Fruit fly (Drosophila melanogaster) whole organism, embryonic: ENCODE data around the gene GXIVsPLA2.

Experiments
- ATbp ChIP-seq: fragments of 200-800 bp; sonication (Bioruptor generic); optimal IDR thresholded peaks from 2 replicates; lab custom pipeline; 2017; ENCODE audit warnings: missing biosample characterization, mild to moderate bottlenecking, missing genetic modification characterization, missing genetic modification reagents
- Asciz ChIP-seq: fragments of 200-800 bp; sonication (Bioruptor generic); optimal IDR thresholded peaks from 2 replicates; lab custom pipeline; 2017; ENCODE audit warnings: missing biosample characterization, mild to moderate bottlenecking, missing genetic modification characterization, missing genetic modification reagents
- Atf6 ChIP-seq: fragments of 200-800 bp; sonication (Bioruptor generic); IDR thresholded peaks from 2 replicates; pipeline ENCODE4 v1.3.6; 2022; ENCODE audit warnings: missing biosample characterization, missing genetic modification characterization
- B-H1 ChIP-seq: fragments of 200-800 bp; sonication (Bioruptor generic); IDR thresholded peaks from 3 replicates; pipeline ENCODE4 v1.3.6; 2022; ENCODE audit warnings: missing biosample characterization, missing genetic modification characterization
- C15 ChIP-seq: fragments of 200-800 bp; sonication (Bioruptor generic); IDR thresholded peaks from 3 replicates; pipeline ENCODE4 v1.3.6; 2022; ENCODE audit warnings: missing biosample characterization, missing genetic modification characterization
- CG10321 ChIP-seq: fragments of 200-800 bp; sonication (Bioruptor generic); IDR thresholded peaks from 2 replicates; pipeline ENCODE4 v1.3.6; 2022; ENCODE audit warnings: missing biosample characterization, missing genetic modification characterization
- CG10654 ChIP-seq: fragments of 200-800 bp; sonication (Bioruptor generic); optimal IDR thresholded peaks from 2 replicates; lab custom pipeline; 2016; ENCODE audit warnings: missing biosample characterization, missing genetic modification characterization
- CG12071 ChIP-seq: fragments of 200-800 bp; sonication (Bioruptor generic); optimal IDR thresholded peaks from 3 replicates; lab custom pipeline; 2018; ENCODE audit warnings: missing biosample characterization, mild to moderate bottlenecking, missing genetic modification characterization
- CG12299 ChIP-seq: fragments of 200-800 bp; sonication (Bioruptor generic); optimal IDR thresholded peaks from 2 replicates; lab custom pipeline; 2018; ENCODE audit warnings: missing biosample characterization, mild to moderate bottlenecking, missing genetic modification characterization
- CG13123 ChIP-seq: fragments of 200-800 bp; sonication (Bioruptor generic); optimal IDR thresholded peaks from 2 replicates; lab custom pipeline; 2016; ENCODE audit warnings: missing biosample characterization, missing genetic modification characterization
- CG14860 ChIP-seq: fragments of 200-800 bp; sonication (Bioruptor generic); IDR thresholded peaks from 3 replicates; pipeline ENCODE4 v1.3.6; 2022; ENCODE audit warnings: missing biosample characterization, missing genetic modification characterization; ENCODE audit not compliant: partially characterized antibody
- CG1602 ChIP-seq: fragments of 200-800 bp; sonication (Bioruptor generic); optimal IDR thresholded peaks from 3 replicates; lab custom pipeline; 2016; ENCODE audit warnings: missing biosample characterization, missing genetic modification characterization
- CG17912 ChIP-seq: fragments of 200-800 bp; sonication (Bioruptor generic); optimal IDR thresholded peaks from 2 replicates; lab custom pipeline; 2018; ENCODE audit warnings: missing biosample characterization, mild to moderate bottlenecking, missing genetic modification characterization
- CG2875 ChIP-seq: fragments of 200-800 bp; sonication (Bioruptor generic); optimal IDR thresholded peaks from 2 replicates; lab custom pipeline; 2017; ENCODE audit warnings: missing biosample characterization, mild to moderate bottlenecking, missing genetic modification characterization, missing genetic modification reagents
- CG31441 ChIP-seq: fragments of 200-800 bp; sonication (Bioruptor generic); IDR thresholded peaks from 2 replicates; pipeline ENCODE4 v1.3.6; 2022; ENCODE audit warnings: missing biosample characterization, missing genetic modification characterization
- CG32772 ChIP-seq: fragments of 200-800 bp; sonication (Bioruptor generic); IDR thresholded peaks from 2 replicates; pipeline ENCODE4 v1.3.6; 2022; ENCODE audit warnings: missing biosample characterization, missing genetic modification characterization
- CG33557 ChIP-seq: fragments of 200-800 bp; sonication (Bioruptor generic); optimal IDR thresholded peaks from 2 replicates; lab custom pipeline; 2019; ENCODE audit warnings: missing biosample characterization, mild to moderate bottlenecking, missing genetic modification characterization, moderate library complexity
- CG42726 ChIP-seq: fragments of 200-800 bp; sonication (Bioruptor generic); IDR thresholded peaks from 2 replicates; pipeline ENCODE4 v1.3.6; 2022; ENCODE audit warnings: missing biosample characterization, missing genetic modification characterization; ENCODE audit not compliant: partially characterized antibody
- CG4617 ChIP-seq: fragments of 200-800 bp; sonication (Bioruptor generic); optimal IDR thresholded peaks from 3 replicates; lab custom pipeline; 2016; ENCODE audit warnings: missing biosample characterization, missing genetic modification characterization, borderline replicate concordance
- CG6175 ChIP-seq: fragments of 200-800 bp; sonication (Bioruptor generic); IDR thresholded peaks from 3 replicates; pipeline ENCODE4 v1.3.6; 2022; ENCODE audit warnings: missing biosample characterization, missing genetic modification characterization
- Camta ChIP-seq: fragments of 200-800 bp; sonication (Bioruptor generic); optimal IDR thresholded peaks from 2 replicates; lab custom pipeline; 2016; ENCODE audit warnings: missing biosample characterization, missing genetic modification characterization
- Hr3 ChIP-seq: fragments of 200-800 bp; sonication (Bioruptor generic); optimal IDR thresholded peaks from 3 replicates; lab custom pipeline; 2016; ENCODE audit warnings: missing biosample characterization, missing genetic modification characterization
- Lpt ChIP-seq: fragments of >200 bp; optimal IDR thresholded peaks from 2 replicates; lab custom pipeline; 2018; ENCODE audit warnings: missing biosample characterization, missing genetic modification characterization
- MBD-R2 ChIP-seq: fragments of 200-800 bp; sonication (Bioruptor generic); IDR thresholded peaks from 2 replicates; pipeline ENCODE4 v1.3.6; 2022; ENCODE audit warnings: missing biosample characterization, missing genetic modification characterization
- NC2β ChIP-seq: fragments of 200-800 bp; sonication (Bioruptor generic); optimal IDR thresholded peaks from 2 replicates; lab custom pipeline; 2016; ENCODE audit warnings: missing biosample characterization, missing genetic modification characterization
- Nf-YC ChIP-seq: fragments of 200-800 bp; optimal IDR thresholded peaks from 3 replicates; lab custom pipeline; 2019; ENCODE audit warnings: missing biosample characterization, mild to moderate bottlenecking, missing genetic modification characterization, moderate library complexity
- Oli ChIP-seq: fragments of 200-800 bp; sonication (Bioruptor generic); optimal IDR thresholded peaks from 2 replicates; lab custom pipeline; 2018; ENCODE audit warnings: missing biosample characterization, mild to moderate bottlenecking, missing genetic modification characterization, moderate library complexity
- Spps ChIP-seq: fragments of 200-800 bp; sonication (Bioruptor generic); optimal IDR thresholded peaks from 2 replicates; lab custom pipeline; 2018; ENCODE audit warnings: missing biosample characterization, mild to moderate bottlenecking, missing genetic modification characterization
- Sry-β ChIP-seq: fragments of 200-800 bp; sonication (Bioruptor generic); optimal IDR thresholded peaks from 2 replicates; lab custom pipeline; 2018; ENCODE audit warnings: missing biosample characterization, mild to moderate bottlenecking, missing genetic modification characterization, moderate library complexity
- Usf ChIP-seq: fragments of 200-800 bp; sonication (Bioruptor generic); optimal IDR thresholded peaks from 2 replicates; lab custom pipeline; 2017; ENCODE audit warnings: missing genotype, missing biosample characterization, missing genetic modification characterization
- bbx ChIP-seq: fragments of 200-800 bp; sonication (Bioruptor generic); IDR thresholded peaks from 2 replicates; pipeline ENCODE4 v1.3.6; 2022; ENCODE audit warnings: missing biosample characterization, missing genetic modification characterization; ENCODE audit not compliant: partially characterized antibody
- bigmax ChIP-seq: fragments of 200-800 bp; sonication (Bioruptor generic); optimal IDR thresholded peaks from 2 replicates; lab custom pipeline; 2018; ENCODE audit warnings: missing biosample characterization, mild to moderate bottlenecking, missing genetic modification characterization
- danr ChIP-seq: fragments of 200-800 bp; sonication (Bioruptor generic); IDR thresholded peaks from 2 replicates; pipeline ENCODE4 v1.3.6; 2022; ENCODE audit warnings: missing biosample characterization, missing genetic modification characterization
- fru ChIP-seq: fragments of >200 bp; optimal IDR thresholded peaks from 2 replicates; lab custom pipeline; 2017
- h ChIP-seq: fragments of >200 bp; optimal IDR thresholded peaks from 2 replicates; lab custom pipeline; 2017
- ham ChIP-seq: fragments of 200-800 bp; sonication (Bioruptor generic); IDR thresholded peaks from 2 replicates; pipeline ENCODE4 v1.3.6; 2022; ENCODE audit warnings: missing biosample characterization, missing genetic modification characterization
- hth ChIP-seq: fragments of >200 bp; optimal IDR thresholded peaks from 2 replicates; lab custom pipeline; 2017; ENCODE audit warnings: inconsistent platforms
- nom ChIP-seq: fragments of 200-800 bp; sonication (Bioruptor generic); optimal IDR thresholded peaks from 2 replicates; lab custom pipeline; 2017; ENCODE audit warnings: missing biosample characterization, missing genetic modification characterization, mild to moderate bottlenecking, moderate library complexity, missing genetic modification reagents
- pan ChIP-seq, 4 experiments: fragments of >200 bp in 3 of 4; fragments of 200-800 bp in 1 of 4; sonication (Bioruptor generic) in 1 of 4; optimal IDR thresholded peaks in 3 of 4; IDR thresholded peaks in 1 of 4; 2 replicates each; pipeline versions ENCODE4 v1.3.6 to Lab custom; 2017 to 2022; ENCODE audit warnings: missing biosample characterization in 2 of 4, missing genetic modification characterization in 2 of 4, mixed read lengths in 1 of 4
- ranshi ChIP-seq: fragments of 200-800 bp; sonication (Bioruptor generic); IDR thresholded peaks from 2 replicates; pipeline ENCODE4 v1.3.6; 2022; ENCODE audit warnings: missing biosample characterization, missing genetic modification characterization
- sc ChIP-seq, 3 experiments: fragments of >200 bp in 2 of 3; fragments of 200-800 bp in 1 of 3; sonication (Bioruptor generic) in 1 of 3; optimal IDR thresholded peaks; 2 replicates in 2 of 3; 3 replicates in 1 of 3; lab custom pipeline; 2017; ENCODE audit warnings: mild to moderate bottlenecking in 1 of 3, missing biosample characterization in 1 of 3, missing genetic modification characterization in 1 of 3, missing genetic modification reagents in 1 of 3
- sd ChIP-seq: fragments of 200-800 bp; sonication (Bioruptor generic); optimal IDR thresholded peaks from 3 replicates; lab custom pipeline; 2018; ENCODE audit warnings: missing biosample characterization, mild to moderate bottlenecking, missing genetic modification characterization, moderate library complexity
- seq ChIP-seq: fragments of 200-800 bp; sonication (Bioruptor generic); IDR thresholded peaks from 2 replicates; pipeline ENCODE4 v1.3.6; 2022; ENCODE audit warnings: missing biosample characterization, missing genetic modification characterization
- slou ChIP-seq: fragments of 200-800 bp; sonication (Bioruptor generic); optimal IDR thresholded peaks from 3 replicates; lab custom pipeline; 2016; ENCODE audit warnings: missing biosample characterization, missing genetic modification characterization
- tap ChIP-seq: fragments of 200-800 bp; optimal IDR thresholded peaks from 3 replicates; lab custom pipeline; 2019; ENCODE audit warnings: missing biosample characterization, mild to moderate bottlenecking, missing genetic modification characterization, moderate library complexity
- ttk ChIP-seq: fragments of 200-800 bp; sonication (Bioruptor generic); IDR thresholded peaks from 2 replicates; pipeline ENCODE4 v2.1.2; 2022; ENCODE audit warnings: missing biosample characterization, missing genetic modification characterization
- tx ChIP-seq: fragments of 200-800 bp; sonication (Bioruptor generic); optimal IDR thresholded peaks from 2 replicates; lab custom pipeline; 2016; ENCODE audit warnings: missing biosample characterization, missing genetic modification characterization
- unpg ChIP-seq: fragments of 200-800 bp; sonication (Bioruptor generic); optimal IDR thresholded peaks from 3 replicates; lab custom pipeline; 2018; ENCODE audit warnings: missing biosample characterization, mild to moderate bottlenecking, missing genetic modification characterization, moderate library complexity
- usp ChIP-seq: fragments of >200 bp; optimal IDR thresholded peaks from 2 replicates; lab custom pipeline; 2017; ENCODE audit warnings: missing biosample characterization, missing genetic modification characterization
- yki ChIP-seq: fragments of >200 bp; optimal IDR thresholded peaks from 3 replicates; lab custom pipeline; 2018
- z ChIP-seq: fragments of 200-800 bp; sonication (Bioruptor generic); IDR thresholded peaks from 3 replicates; pipeline ENCODE4 v1.3.6; 2022; ENCODE audit warnings: missing biosample characterization, missing genetic modification characterization

GXIVsPLA2 gene

dm6 chr3L:16001164-16001679 is 46.3 kb downstream of the GXIVsPLA2 start (continued):
- peak; percentile 62 for TF ChIP-seq CG31441
- no peak for TF ChIP-seq Spps (tag; lab: Kevin White, UChicago)
- peak; percentile 72 for TF ChIP-seq Nf-YC (tag; lab: Kevin White, UChicago)
- TF ChIP-seq h (lab: Kevin White, UChicago) = no peak
- TF ChIP-seq B-H1 = peak; percentile 26; the same call in 2 of the 3 replicates
- peak; percentile 55 for TF ChIP-seq CG12071
- no peak for TF ChIP-seq bbx (GFP tag; lab: Robert Waterston, UW)
- TF ChIP-seq hth (lab: Kevin White, UChicago) = no peak
- TF ChIP-seq Usf (GFP tag; lab: Kevin White, UChicago) = peak; percentile 55
- peak; percentile 67 for TF ChIP-seq Camta (GFP tag; lab: Kevin White, UChicago)
- no peak for TF ChIP-seq yki (lab: Kevin White, UChicago)
- no peak for TF ChIP-seq CG33557 (GFP tag; lab: Kevin White, UChicago)
- TF ChIP-seq CG1602 = peak; percentile 51
- peak; percentile 48; the same call in 1 of the 3 replicates for TF ChIP-seq CG6175 (GFP tag; lab: Robert Waterston, UW)
- TF ChIP-seq Atf6 = peak; percentile 92
- peak; percentile 27 for TF ChIP-seq CG2875 (GFP tag; lab: Kevin White, UChicago)
- no peak for TF ChIP-seq usp
- no peak for TF ChIP-seq CG17912 (GFP tag; lab: Kevin White, UChicago)
- no peak for TF ChIP-seq Lpt (GFP tag; lab: Kevin White, UChicago)
- peak; percentile 76 for TF ChIP-seq unpg
- no peak for TF ChIP-seq nom (GFP tag; lab: Kevin White, UChicago)
- TF ChIP-seq CG42726 (GFP tag; lab: Robert Waterston, UW) = no peak
- TF ChIP-seq ttk = no peak
- TF ChIP-seq Hr3 (GFP tag; lab: Kevin White, UChicago) = peak; percentile 55
- TF ChIP-seq ATbp (GFP tag; lab: Kevin White, UChicago) = no peak
- TF ChIP-seq CG10654 = no peak
- TF ChIP-seq CG14860 (GFP tag; lab: Robert Waterston, UW) = no peak
- peak; percentile 55; the same call in 1 of the 2 replicates for TF ChIP-seq ranshi (GFP tag; lab: Robert Waterston, UW)
- TF ChIP-seq CG12299 (tag; lab: Kevin White, UChicago) = peak; percentile 68
- 0 out of 2 replicates have a peak, but pooled peaks have one; percentile 45 for TF ChIP-seq ham (GFP tag; lab: Robert Waterston, UW)
- peak; percentile 62 for TF ChIP-seq CG32772 (GFP tag; lab: Robert Waterston, UW)
- TF ChIP-seq sd (tag; lab: Kevin White, UChicago) = peak; percentile 93
- peak; percentile 3 for TF ChIP-seq CG4617 (GFP tag; lab: Kevin White, UChicago)
- TF ChIP-seq fru (lab: Kevin White, UChicago) = no peak
- TF ChIP-seq Oli = peak; percentile 81
- peak; percentile 62 for TF ChIP-seq seq
- peak; percentile 22 for TF ChIP-seq Asciz (GFP tag; lab: Kevin White, UChicago)
- TF ChIP-seq slou (GFP tag; lab: Kevin White, UChicago) = peak; percentile 39
- peak; percentile 74 for TF ChIP-seq tx (GFP tag; lab: Kevin White, UChicago)
- no peak for TF ChIP-seq Sry-β (GFP tag; lab: Kevin White, UChicago)
- peak; percentile 58 for TF ChIP-seq tap (tag; lab: Kevin White, UChicago)
- peak; percentile 40; the same call in 1 of the 2 replicates for TF ChIP-seq MBD-R2 (GFP tag; lab: Robert Waterston, UW)
- 0 out of 3 replicates have a peak, but pooled peaks have one; percentile 58 for TF ChIP-seq C15 (GFP tag; lab: Robert Waterston, UW)
- peak; percentile 61; the same call in 1 of the 2 replicates for TF ChIP-seq danr
- TF ChIP-seq NC2β (GFP tag; lab: Kevin White, UChicago) = peak; percentile 54
- TF ChIP-seq bigmax (GFP tag; lab: Kevin White, UChicago) = no peak
- no peak for TF ChIP-seq sc (optimal IDR thresholded peaks at IDR 0.05; lab: Kevin White, UChicago)
- no peak for TF ChIP-seq sc (GFP tag; optimal IDR thresholded peaks at IDR 0.05; lab: Kevin White, UChicago)
- no peak for TF ChIP-seq pan (optimal IDR thresholded peaks at IDR 0.05; lab: Kevin White, UChicago)
- peak in 1 of 2 experiments; percentile 80 for TF ChIP-seq pan (GFP tag; optimal IDR thresholded peaks at IDR 0.05 in 1 of 2, IDR thresholded peaks at IDR 0.05 in 1 of 2)
- peak; percentile 33; the same call in 1 of the 2 replicates for TF ChIP-seq CG10321
- no peak for TF ChIP-seq CG13123 (GFP tag; lab: Kevin White, UChicago)
- TF ChIP-seq z (GFP tag; lab: Robert Waterston, UW) = no peak
